Fruit fly (Drosophila melanogaster) whole organism, embryonic: ENCODE measurements around the gene CG6791.

Experiments used
- Adf1 ChIP-seq: fragments of 200-800 bp; sonication (Bioruptor generic); IDR thresholded peaks from 2 replicates; pipeline ENCODE4 v1.3.6; 2022; ENCODE audit warnings: missing biosample characterization, missing genetic modification characterization
- Atf3 ChIP-seq: fragments of 200-800 bp; sonication (Bioruptor generic); optimal IDR thresholded peaks from 3 replicates; lab custom pipeline; 2016; ENCODE audit warnings: missing biosample characterization, missing genetic modification characterization
- CG10979 ChIP-seq: fragments of 200-800 bp; sonication (Bioruptor generic); optimal IDR thresholded peaks from 2 replicates; lab custom pipeline; 2018; ENCODE audit warnings: missing biosample characterization, mild to moderate bottlenecking, missing genetic modification characterization, moderate library complexity
- CG11723 ChIP-seq: fragments of 200-800 bp; sonication (Bioruptor generic); optimal IDR thresholded peaks from 2 replicates; lab custom pipeline; 2017; ENCODE audit warnings: missing biosample characterization, mild to moderate bottlenecking, missing genetic modification characterization
- CG1233 ChIP-seq: fragments of 200-800 bp; sonication (Bioruptor generic); optimal IDR thresholded peaks from 4 replicates; lab custom pipeline; 2018; ENCODE audit warnings: missing biosample characterization, mild to moderate bottlenecking, missing genetic modification characterization
- CG13894 ChIP-seq: fragments of 200-800 bp; sonication (Bioruptor generic); optimal IDR thresholded peaks from 3 replicates; lab custom pipeline; 2018; ENCODE audit warnings: missing biosample characterization, mild to moderate bottlenecking, missing genetic modification characterization, moderate library complexity
- CG14710 ChIP-seq: fragments of 200-800 bp; sonication (Bioruptor generic); optimal IDR thresholded peaks from 3 replicates; lab custom pipeline; 2019; ENCODE audit warnings: missing biosample characterization, mild to moderate bottlenecking, missing genetic modification characterization, moderate library complexity
- CG1602 ChIP-seq: fragments of 200-800 bp; sonication (Bioruptor generic); optimal IDR thresholded peaks from 3 replicates; lab custom pipeline; 2016; ENCODE audit warnings: missing biosample characterization, missing genetic modification characterization
- CG1647 ChIP-seq: fragments of 200-800 bp; sonication (Bioruptor generic); optimal IDR thresholded peaks from 3 replicates; lab custom pipeline; 2016; ENCODE audit warnings: missing biosample characterization, missing genetic modification characterization
- CG17328 ChIP-seq: fragments of 200-800 bp; sonication (Bioruptor generic); IDR thresholded peaks from 2 replicates; pipeline ENCODE4 v1.3.6; 2022; ENCODE audit warnings: missing biosample characterization, missing genetic modification characterization
- CG17829 ChIP-seq: fragments of 200-800 bp; optimal IDR thresholded peaks from 2 replicates; lab custom pipeline; 2019; ENCODE audit warnings: missing biosample characterization, mild to moderate bottlenecking, missing genetic modification characterization, moderate library complexity
- CG2202 ChIP-seq: fragments of 200-800 bp; sonication (Bioruptor generic); optimal IDR thresholded peaks from 2 replicates; lab custom pipeline; 2018; ENCODE audit warnings: missing biosample characterization, mild to moderate bottlenecking, missing genetic modification characterization
- CG31388 ChIP-seq: fragments of 200-800 bp; sonication (Bioruptor generic); optimal IDR thresholded peaks from 2 replicates; lab custom pipeline; 2016; ENCODE audit warnings: missing biosample characterization, missing genetic modification characterization
- CG31441 ChIP-seq: fragments of 200-800 bp; sonication (Bioruptor generic); IDR thresholded peaks from 2 replicates; pipeline ENCODE4 v1.3.6; 2022; ENCODE audit warnings: missing biosample characterization, missing genetic modification characterization
- CG4282 ChIP-seq: fragments of 200-800 bp; sonication (Bioruptor generic); optimal IDR thresholded peaks from 2 replicates; lab custom pipeline; 2016; ENCODE audit warnings: missing biosample characterization, missing genetic modification characterization
- CG4328 ChIP-seq: fragments of 200-800 bp; sonication (Bioruptor generic); optimal IDR thresholded peaks from 3 replicates; lab custom pipeline; 2017; ENCODE audit warnings: missing biosample characterization, missing genetic modification reagents, missing genetic modification characterization
- CG6813 ChIP-seq: fragments of 200-800 bp; sonication (Bioruptor generic); optimal IDR thresholded peaks from 2 replicates; lab custom pipeline; 2017; ENCODE audit warnings: missing biosample characterization, missing genetic modification characterization, mild to moderate bottlenecking, moderate library complexity, missing genetic modification reagents
- CG7556 ChIP-seq: fragments of 200-800 bp; sonication (Bioruptor generic); optimal IDR thresholded peaks from 2 replicates; lab custom pipeline; 2017; ENCODE audit warnings: missing biosample characterization, mild to moderate bottlenecking, missing genetic modification characterization
- CG7745 ChIP-seq: fragments of 200-800 bp; sonication (Bioruptor generic); optimal IDR thresholded peaks from 2 replicates; lab custom pipeline; 2018; ENCODE audit warnings: missing biosample characterization, mild to moderate bottlenecking, missing genetic modification characterization, moderate library complexity
- CG8924 ChIP-seq: fragments of 200-800 bp; optimal IDR thresholded peaks from 3 replicates; lab custom pipeline; 2019; ENCODE audit warnings: missing biosample characterization, mild to moderate bottlenecking, missing genetic modification characterization, moderate library complexity
- CG9817 ChIP-seq: fragments of 200-800 bp; sonication (Bioruptor generic); optimal IDR thresholded peaks from 2 replicates; lab custom pipeline; 2018; ENCODE audit warnings: missing biosample characterization, mild to moderate bottlenecking, missing genetic modification characterization, moderate library complexity
- Chrac-16 ChIP-seq: fragments of 200-800 bp; sonication (Bioruptor generic); optimal IDR thresholded peaks from 3 replicates; lab custom pipeline; 2016; ENCODE audit warnings: missing biosample characterization, missing genetic modification characterization
- Dad ChIP-seq: fragments of 200-800 bp; sonication (Bioruptor generic); optimal IDR thresholded peaks from 3 replicates; lab custom pipeline; 2016; ENCODE audit warnings: missing biosample characterization, missing genetic modification characterization
- H15 ChIP-seq: fragments of 200-800 bp; sonication (Bioruptor generic); IDR thresholded peaks from 3 replicates; pipeline ENCODE4 v1.3.6; 2022; ENCODE audit warnings: missing biosample characterization, missing genetic modification characterization
- HLH3B ChIP-seq: fragments of 200-800 bp; sonication (Bioruptor generic); IDR thresholded peaks from 2 replicates; pipeline ENCODE4 v1.3.6; 2022; ENCODE audit warnings: missing biosample characterization, missing genetic modification characterization
- HLH54F ChIP-seq: fragments of 200-800 bp; sonication (Bioruptor generic); optimal IDR thresholded peaks from 3 replicates; lab custom pipeline; 2016; ENCODE audit warnings: missing biosample characterization, missing genetic modification characterization
- Hmx ChIP-seq: fragments of 200-800 bp; sonication (Bioruptor generic); optimal IDR thresholded peaks from 2 replicates; lab custom pipeline; 2016; ENCODE audit warnings: missing biosample characterization, missing genetic modification characterization
- Spps ChIP-seq: fragments of 200-800 bp; sonication (Bioruptor generic); optimal IDR thresholded peaks from 2 replicates; lab custom pipeline; 2018; ENCODE audit warnings: missing biosample characterization, mild to moderate bottlenecking, missing genetic modification characterization
- Tbp ChIP-seq: fragments of >200 bp; optimal IDR thresholded peaks from 2 replicates; lab custom pipeline; 2018; ENCODE audit warnings: missing biosample characterization, missing genetic modification characterization
- ap ChIP-seq: fragments of 200-800 bp; sonication (Bioruptor generic); IDR thresholded peaks from 2 replicates; pipeline ENCODE4 v1.3.6; 2022; ENCODE audit warnings: missing biosample characterization, missing genetic modification characterization
- az2 ChIP-seq: fragments of 200-800 bp; sonication (Bioruptor generic); optimal IDR thresholded peaks from 3 replicates; lab custom pipeline; 2016; ENCODE audit warnings: missing biosample characterization, missing genetic modification characterization
- bab2 ChIP-seq: fragments of 200-800 bp; sonication (Bioruptor generic); optimal IDR thresholded peaks from 2 replicates; lab custom pipeline; 2016; ENCODE audit warnings: missing biosample characterization, missing genetic modification characterization
- bowl ChIP-seq: fragments of 200-800 bp; sonication (Bioruptor generic); IDR thresholded peaks from 2 replicates; pipeline ENCODE4 v1.3.6; 2022; ENCODE audit warnings: missing biosample characterization, missing genetic modification characterization
- cas ChIP-seq: fragments of 200-800 bp; sonication (Bioruptor generic); IDR thresholded peaks from 2 replicates; pipeline ENCODE4 v1.3.6; 2022; ENCODE audit warnings: missing biosample characterization, missing genetic modification characterization
- dimm ChIP-seq: fragments of 200-800 bp; sonication (Bioruptor generic); IDR thresholded peaks from 2 replicates; pipeline ENCODE4 v1.3.6; 2022; ENCODE audit warnings: missing biosample characterization, missing genetic modification characterization
- exex ChIP-seq: fragments of 200-800 bp; sonication (Bioruptor generic); optimal IDR thresholded peaks from 4 replicates; lab custom pipeline; 2018; ENCODE audit warnings: missing biosample characterization, mild to moderate bottlenecking, missing genetic modification characterization, moderate library complexity
- eyg ChIP-seq: fragments of 200-800 bp; sonication (Bioruptor generic); optimal IDR thresholded peaks from 3 replicates; lab custom pipeline; 2016; ENCODE audit warnings: missing biosample characterization, missing genetic modification characterization
- ftz-f1 ChIP-seq: fragments of 200-800 bp; sonication (Bioruptor generic); optimal IDR thresholded peaks from 2 replicates; lab custom pipeline; 2016; ENCODE audit warnings: missing biosample characterization, missing genetic modification characterization
- gfzf ChIP-seq: fragments of 200-800 bp; sonication (Bioruptor generic); optimal IDR thresholded peaks from 2 replicates; lab custom pipeline; 2016; ENCODE audit warnings: missing biosample characterization, mild to moderate bottlenecking, missing genetic modification characterization, moderate library complexity
- gsb ChIP-seq: fragments of 200-800 bp; sonication (Bioruptor generic); IDR thresholded peaks from 2 replicates; pipeline ENCODE4 v1.3.6; 2022; ENCODE audit warnings: missing biosample characterization, missing genetic modification characterization
- insv ChIP-seq, 2 experiments: fragments of 200-800 bp; sonication (Bioruptor generic); optimal IDR thresholded peaks; 3 replicates each; lab custom pipeline; 2016 to 2018; ENCODE audit warnings: missing biosample characterization in 2 of 2, missing genetic modification characterization in 2 of 2
- jumu ChIP-seq: fragments of 200-800 bp; sonication (Bioruptor generic); optimal IDR thresholded peaks from 3 replicates; lab custom pipeline; 2016; ENCODE audit warnings: missing biosample characterization, missing genetic modification characterization
- pan ChIP-seq, 4 experiments: fragments of >200 bp in 3 of 4; fragments of 200-800 bp in 1 of 4; sonication (Bioruptor generic) in 1 of 4; optimal IDR thresholded peaks in 3 of 4; IDR thresholded peaks in 1 of 4; 2 replicates each; pipeline versions ENCODE4 v1.3.6 to Lab custom; 2017 to 2022; ENCODE audit warnings: missing biosample characterization in 2 of 4, missing genetic modification characterization in 2 of 4, mixed read lengths in 1 of 4
- repo ChIP-seq: fragments of 200-800 bp; sonication (Bioruptor generic); optimal IDR thresholded peaks from 2 replicates; lab custom pipeline; 2016; ENCODE audit warnings: missing biosample characterization, missing genetic modification characterization
- sens-2 ChIP-seq: fragments of 200-800 bp; sonication (Bioruptor generic); IDR thresholded peaks from 2 replicates; pipeline ENCODE4 v1.3.6; 2022; ENCODE audit warnings: missing biosample characterization, missing genetic modification characterization
- tll ChIP-seq, 2 experiments: fragments of 200-800 bp in 1 of 2; fragments of >200 bp in 1 of 2; sonication (Bioruptor generic) in 1 of 2; optimal IDR thresholded peaks; 2 replicates each; lab custom pipeline; 2017 to 2019; ENCODE audit warnings: missing biosample characterization in 2 of 2, missing genetic modification characterization in 2 of 2, mild to moderate bottlenecking in 1 of 2, moderate library complexity in 1 of 2
- ttk ChIP-seq: fragments of 200-800 bp; sonication (Bioruptor generic); IDR thresholded peaks from 2 replicates; pipeline ENCODE4 v2.1.2; 2022; ENCODE audit warnings: missing biosample characterization, missing genetic modification characterization
- usp ChIP-seq: fragments of >200 bp; optimal IDR thresholded peaks from 2 replicates; lab custom pipeline; 2017; ENCODE audit warnings: missing biosample characterization, missing genetic modification characterization
- wek ChIP-seq: fragments of 200-800 bp; sonication (Bioruptor generic); optimal IDR thresholded peaks from 3 replicates; lab custom pipeline; 2018; ENCODE audit warnings: missing biosample characterization, mild to moderate bottlenecking, missing genetic modification characterization, moderate library complexity

CG6791 gene

DNA sequence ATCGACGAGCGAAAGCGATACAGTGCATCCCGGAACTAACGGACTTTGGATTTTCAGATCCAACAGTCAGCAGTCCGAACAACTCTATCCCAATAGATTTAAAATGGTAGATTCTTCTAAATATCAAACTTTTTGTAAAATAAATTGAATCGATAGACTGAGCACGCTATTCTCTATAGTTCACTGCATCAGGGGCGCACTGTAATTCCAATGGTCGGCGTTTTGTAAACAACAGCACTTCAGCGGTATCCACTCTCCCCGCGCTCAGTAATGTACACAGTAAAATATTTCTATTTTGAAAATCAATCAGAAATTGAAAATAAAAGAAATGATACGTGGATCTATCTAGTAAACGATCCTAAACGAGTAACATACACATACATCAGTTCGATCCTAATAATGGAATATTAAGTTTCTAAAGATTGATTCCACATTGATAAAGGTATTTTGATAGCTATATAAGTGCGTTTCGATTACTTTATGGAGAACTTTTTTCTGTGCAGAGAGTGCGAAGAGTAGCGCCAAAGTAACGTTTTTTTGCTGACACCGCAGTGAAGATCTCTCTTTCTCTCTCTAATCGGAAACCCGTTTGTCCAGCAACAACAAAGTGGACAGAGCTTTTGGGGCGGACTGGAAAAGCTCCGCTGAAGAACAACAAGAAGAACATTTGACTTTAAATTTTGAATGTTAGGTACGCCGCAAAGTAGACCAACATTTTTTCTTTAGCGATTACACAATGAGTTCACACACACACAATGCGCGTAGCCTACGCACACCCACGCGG lies 27.4 kb downstream of the CG6791 start (continued):
- TF ChIP-seq bab2 (peak; percentile 83), CG9817 (tag; lab: Kevin White, UChicago) (peak; percentile 88), wek (peak; percentile 50), HLH54F (GFP tag; lab: Kevin White, UChicago) (peak; percentile 90), CG1602 (GFP tag; lab: Kevin White, UChicago) (peak; percentile 76), Dad (GFP tag; lab: Kevin White, UChicago) (peak; percentile 88), Hmx (peak; percentile 92), gfzf (no peak), jumu (peak; percentile 96), Adf1 (GFP tag; lab: Robert Waterston, UW) (peak; percentile 54), Spps (tag; lab: Kevin White, UChicago) (peak; percentile 85), repo (peak; percentile 88), ftz-f1 (GFP tag; lab: Kevin White, UChicago) (peak; percentile 34), ttk (GFP tag; lab: Robert Waterston, UW) (peak; percentile 94), CG2202 (peak; percentile 26), exex (tag; lab: Kevin White, UChicago) (peak; percentile 87), CG6813 (GFP tag; lab: Kevin White, UChicago) (peak; percentile 91), CG11723 (GFP tag; lab: Kevin White, UChicago) (peak; percentile 75), bowl (GFP tag; lab: Robert Waterston, UW) (peak; percentile 67), Tbp (no peak), CG8924 (tag; lab: Kevin White, UChicago) (peak; percentile 89), pan (optimal IDR thresholded peaks at IDR 0.05; lab: Kevin White, UChicago) (no peak), pan (GFP tag; optimal IDR thresholded peaks at IDR 0.05 in 1 of 2, IDR thresholded peaks at IDR 0.05 in 1 of 2) (peak in 1 of 2 experiments; percentile 94), insv (GFP tag; optimal IDR thresholded peaks at IDR 0.05; lab: Kevin White, UChicago) (peak in 1 of 2 experiments; percentile 29), tll (GFP tag; optimal IDR thresholded peaks at IDR 0.05; lab: Kevin White, UChicago) (no peak), CG1233 (GFP tag; lab: Kevin White, UChicago) (peak; percentile 87), CG31388 (GFP tag; lab: Kevin White, UChicago) (peak; percentile 87), CG10979 (peak; percentile 91), CG13894 (tag; lab: Kevin White, UChicago) (peak; percentile 91), eyg (GFP tag; lab: Kevin White, UChicago) (peak; percentile 93), Chrac-16 (GFP tag; lab: Kevin White, UChicago) (peak; percentile 83), H15 (GFP tag; lab: Robert Waterston, UW) (peak; percentile 91), az2 (GFP tag; lab: Kevin White, UChicago) (peak; percentile 86), ap (peak; percentile 77), CG1647 (GFP tag; lab: Kevin White, UChicago) (peak; percentile 90), CG17328 (GFP tag; lab: Robert Waterston, UW) (peak; percentile 88), CG4328 (GFP tag; lab: Kevin White, UChicago) (peak; percentile 94), CG4282 (GFP tag; lab: Kevin White, UChicago) (peak; percentile 58), CG7745 (no peak), CG14710 (tag; lab: Kevin White, UChicago) (peak; percentile 84), CG17829 (tag; lab: Kevin White, UChicago) (peak; percentile 94), CG7556 (peak; percentile 89), Atf3 (GFP tag; lab: Kevin White, UChicago) (peak; percentile 49), gsb (peak; percentile 89), HLH3B (GFP tag; lab: Robert Waterston, UW) (peak; percentile 92), cas (GFP tag; lab: Robert Waterston, UW) (peak; percentile 85), CG31441 (peak; percentile 91), dimm (GFP tag; lab: Robert Waterston, UW) (peak; percentile 69), usp (no peak), sens-2 (GFP tag; lab: Robert Waterston, UW) (peak; percentile 74)
